Worm (Caenorhabditis elegans) whole organism, late embryonic: ENCODE measurements around the gene unc-22.

ENCODE experiments used
- ceh-19 ChIP-seq: fragments of 200-800 bp; sonication (Bioruptor generic); optimal IDR thresholded peaks from 2 replicates; lab custom pipeline; 2018; ENCODE audit warnings: mild to moderate bottlenecking, missing genetic modification characterization, missing compliant biosample characterization
- ceh-22 ChIP-seq: sonication (generic microtip); optimal IDR thresholded peaks from 2 replicates; lab custom pipeline; 2017; ENCODE audit warnings: missing biosample characterization, missing genetic modification characterization
- dmd-4 ChIP-seq: sonication (generic microtip); optimal IDR thresholded peaks from 2 replicates; lab custom pipeline; 2016; ENCODE audit warnings: borderline replicate concordance, missing genetic modification characterization, missing compliant biosample characterization
- fkh-10 ChIP-seq: fragments of 150-350 bp; optimal IDR thresholded peaks from 2 replicates; lab custom pipeline; 2014; ENCODE audit warnings: missing biosample characterization, missing genetic modification reagents, missing genetic modification characterization
- gmeb-2 ChIP-seq: sonication (generic microtip); optimal IDR thresholded peaks from 2 replicates; lab custom pipeline; 2016; ENCODE audit warnings: missing genetic modification characterization, inconsistent platforms, missing compliant biosample characterization
- hlh-13 ChIP-seq: fragments of 200-800 bp; sonication (Bioruptor generic); optimal IDR thresholded peaks from 2 replicates; lab custom pipeline; 2018; ENCODE audit warnings: mild to moderate bottlenecking, missing genetic modification characterization, missing compliant biosample characterization
- hlh-8 ChIP-seq: sonication (generic microtip); optimal IDR thresholded peaks from 2 replicates; lab custom pipeline; 2016; ENCODE audit warnings: missing genotype, missing genetic modification characterization, missing compliant biosample characterization
- pqm-1 ChIP-seq: sonication (generic microtip); optimal IDR thresholded peaks from 2 replicates; lab custom pipeline; 2016; ENCODE audit warnings: missing genetic modification characterization, missing compliant biosample characterization
- rnt-1 ChIP-seq: sonication (generic microtip); optimal IDR thresholded peaks from 2 replicates; lab custom pipeline; 2016; ENCODE audit warnings: missing genetic modification characterization, missing compliant biosample characterization
- tbx-2 ChIP-seq: sonication (generic microtip); optimal IDR thresholded peaks from 2 replicates; lab custom pipeline; 2016; ENCODE audit warnings: missing genetic modification characterization, missing compliant biosample characterization
- unc-3 ChIP-seq, 2 experiments: fragments of 200-800 bp in 1 of 2; sonication (Bioruptor generic) in 1 of 2; sonication (generic microtip) in 1 of 2; conservative IDR thresholded peaks in 1 of 2; optimal IDR thresholded peaks in 1 of 2; 2 replicates each; pipeline versions ENCODE4 v1.3.6 to Lab custom; 2016 to 2022; ENCODE audit warnings: missing compliant biosample characterization in 2 of 2, missing genetic modification characterization in 2 of 2, missing genetic modification reagents in 1 of 2
- zip-5 ChIP-seq: sonication (generic microtip); optimal IDR thresholded peaks from 2 replicates; lab custom pipeline; 2016; ENCODE audit warnings: missing genetic modification characterization, missing compliant biosample characterization

DNA sequence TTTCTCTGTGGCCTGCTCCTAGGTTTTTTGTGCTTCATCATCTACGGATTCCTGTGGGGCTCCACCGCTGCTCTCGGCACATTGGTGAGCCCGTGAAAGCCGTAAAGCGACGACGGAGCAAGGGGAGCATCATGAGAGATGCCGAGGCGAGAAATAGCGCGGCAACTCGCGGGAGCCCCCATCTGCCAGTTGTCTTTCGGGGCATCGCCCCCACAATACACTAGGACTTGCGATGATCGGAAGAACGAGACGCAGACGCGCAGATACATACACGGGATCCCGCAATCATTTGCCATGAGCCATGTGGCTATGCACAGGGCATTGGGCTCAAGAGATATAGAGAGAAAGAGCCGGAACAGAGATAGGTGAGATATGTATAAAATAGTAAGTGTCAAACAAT is 430 bp downstream of the unc-22 start:
- TF ChIP-seq ceh-19 (GFP tag; lab: Kevin White, UChicago), result no peak
- TF ChIP-seq hlh-8 (tag; lab: Kevin White, UChicago), result peak; percentile 36
- TF ChIP-seq tbx-2, result peak; percentile 38
- no peak for TF ChIP-seq zip-5 (tag; lab: Kevin White, UChicago)
- no peak for TF ChIP-seq ceh-22
- no peak for TF ChIP-seq fkh-10 (GFP tag; lab: Kevin White, UChicago)
- no peak for TF ChIP-seq unc-3 (GFP tag; conservative IDR thresholded peaks at IDR 0.05; lab: Robert Waterston, UW)
- TF ChIP-seq unc-3 (tag; optimal IDR thresholded peaks at IDR 0.05; lab: Kevin White, UChicago), result no peak
- TF ChIP-seq hlh-13 (GFP tag; lab: Kevin White, UChicago), result no peak
- TF ChIP-seq pqm-1 (tag; lab: Kevin White, UChicago), result no peak
- TF ChIP-seq gmeb-2 (tag; lab: Kevin White, UChicago), result no peak
- TF ChIP-seq rnt-1 (tag; lab: Kevin White, UChicago), result peak; percentile 76
- TF ChIP-seq dmd-4, result peak; percentile 8
